Worm (Caenorhabditis elegans) whole organism, young adult: ENCODE data around the gene C50H11.13.
A peak's percentile ranks its signal among the peaks of the same experiment; 100 is the strongest.

ENCODE experiments used
- B0035.1 ChIP-seq: sonication (generic microtip); optimal IDR thresholded peaks from 2 replicates; lab custom pipeline; 2016; ENCODE audit warnings: missing genetic modification characterization, mild to moderate bottlenecking, missing compliant biosample characterization, missing genotype, missing genetic modification reagents
- C06A6.2 ChIP-seq: fragments of 200-800 bp; sonication (Bioruptor generic); conservative IDR thresholded peaks from 2 replicates; pipeline ENCODE4 v1.3.6; 2022; ENCODE audit warnings: missing genetic modification characterization, missing compliant biosample characterization
- D2030.7 ChIP-seq: fragments of 200-800 bp; sonication (Bioruptor generic); IDR thresholded peaks from 2 replicates; pipeline ENCODE4 v1.3.6; 2022; ENCODE audit warnings: missing genetic modification reagents, missing genetic modification characterization, missing compliant biosample characterization
- F22D6.2 ChIP-seq: sonication (generic microtip); optimal IDR thresholded peaks from 2 replicates; lab custom pipeline; 2016; ENCODE audit warnings: mild to moderate bottlenecking, missing genetic modification characterization, missing compliant biosample characterization
- F52B5.7 ChIP-seq: sonication (generic microtip); optimal IDR thresholded peaks from 2 replicates; lab custom pipeline; 2016; ENCODE audit warnings: mild to moderate bottlenecking, missing genetic modification characterization, missing compliant biosample characterization
- F57A8.1 ChIP-seq: fragments of 200-800 bp; sonication (Bioruptor generic); optimal IDR thresholded peaks from 2 replicates; lab custom pipeline; 2018; ENCODE audit warnings: mild to moderate bottlenecking, missing genetic modification characterization, moderate library complexity, missing compliant biosample characterization
- K11D2.4 ChIP-seq: fragments of 200-800 bp; sonication (Bioruptor generic); IDR thresholded peaks from 2 replicates; pipeline ENCODE4 v1.3.6; 2022; ENCODE audit warnings: missing genetic modification reagents, missing genetic modification characterization, missing compliant biosample characterization
- T26A5.8 ChIP-seq: sonication (generic microtip); optimal IDR thresholded peaks from 2 replicates; lab custom pipeline; 2016; ENCODE audit warnings: missing genetic modification characterization, missing compliant biosample characterization
- Y56A3A.18 ChIP-seq: fragments of 200-800 bp; sonication (Bioruptor generic); IDR thresholded peaks from 2 replicates; pipeline ENCODE4 v1.3.6; 2022; ENCODE audit warnings: missing genetic modification reagents, missing genetic modification characterization, missing compliant biosample characterization
- Y67H2A.10 ChIP-seq: fragments of 200-800 bp; sonication (Bioruptor generic); conservative IDR thresholded peaks from 2 replicates; pipeline ENCODE4 v1.3.6; 2022; ENCODE audit warnings: missing genetic modification reagents, missing genetic modification characterization, missing compliant biosample characterization
- attf-6 ChIP-seq: fragments of 200-800 bp; sonication (Bioruptor generic); IDR thresholded peaks from 2 replicates; pipeline ENCODE4 v1.3.6; 2022; ENCODE audit warnings: missing genetic modification reagents, missing genetic modification characterization, missing compliant biosample characterization
- bed-2 ChIP-seq: fragments of 200-800 bp; sonication (Bioruptor generic); IDR thresholded peaks from 2 replicates; pipeline ENCODE4 v1.3.6; 2022; ENCODE audit warnings: missing genetic modification reagents, missing genetic modification characterization, missing compliant biosample characterization
- ccch-3 ChIP-seq: fragments of 200-800 bp; sonication (Bioruptor generic); optimal IDR thresholded peaks from 2 replicates; lab custom pipeline; 2018; ENCODE audit warnings: mild to moderate bottlenecking, missing genetic modification characterization, missing compliant biosample characterization
- ceh-58 ChIP-seq: fragments of 200-800 bp; sonication (Bioruptor generic); IDR thresholded peaks from 2 replicates; pipeline ENCODE4 v1.3.6; 2022; ENCODE audit warnings: missing genetic modification characterization, missing compliant biosample characterization
- dpl-1 ChIP-seq: fragments of 150-350 bp; optimal IDR thresholded peaks from 2 replicates; lab custom pipeline; 2014; ENCODE audit warnings: missing biosample characterization, missing genetic modification reagents, missing genetic modification characterization
- egrh-3 ChIP-seq: fragments of 200-800 bp; sonication (Bioruptor generic); IDR thresholded peaks from 2 replicates; pipeline ENCODE4 v1.3.6; 2022; ENCODE audit warnings: missing genetic modification reagents, missing genetic modification characterization, missing compliant biosample characterization
- ets-4 ChIP-seq: fragments of 200-800 bp; sonication (Bioruptor generic); optimal IDR thresholded peaks from 2 replicates; lab custom pipeline; 2018; ENCODE audit warnings: mild to moderate bottlenecking, missing genetic modification characterization, missing compliant biosample characterization
- hsf-1 ChIP-seq: fragments of 200-800 bp; sonication (Bioruptor generic); IDR thresholded peaks from 2 replicates; pipeline ENCODE4 v1.3.6; 2022; ENCODE audit warnings: missing genetic modification reagents, missing genetic modification characterization, missing compliant biosample characterization
- lsy-27 ChIP-seq: sonication (generic microtip); optimal IDR thresholded peaks from 2 replicates; lab custom pipeline; 2017; ENCODE audit warnings: missing genetic modification characterization, mild to moderate bottlenecking, missing compliant biosample characterization, antibody characterized with exemption, missing genotype, borderline replicate concordance; ENCODE audit not compliant: insufficient read depth
- madf-8 ChIP-seq: fragments of 200-800 bp; sonication (Bioruptor generic); conservative IDR thresholded peaks from 2 replicates; pipeline ENCODE4 v1.3.6; 2022; ENCODE audit warnings: missing genetic modification reagents, missing genetic modification characterization, missing compliant biosample characterization
- mel-28 ChIP-seq: sonication (generic microtip); optimal IDR thresholded peaks from 2 replicates; lab custom pipeline; 2016; ENCODE audit warnings: borderline replicate concordance, mild to moderate bottlenecking, missing genetic modification characterization, missing compliant biosample characterization
- nhr-179 ChIP-seq: sonication (generic microtip); optimal IDR thresholded peaks from 2 replicates; lab custom pipeline; 2016; ENCODE audit warnings: mild to moderate bottlenecking, missing genetic modification characterization, missing compliant biosample characterization
- nhr-80 ChIP-seq: sonication (generic microtip); optimal IDR thresholded peaks from 2 replicates; lab custom pipeline; 2016; ENCODE audit warnings: missing genetic modification characterization, missing compliant biosample characterization
- pbrm-1 ChIP-seq: fragments of 200-800 bp; sonication (Bioruptor generic); IDR thresholded peaks from 2 replicates; pipeline ENCODE4 v1.3.6; 2022; ENCODE audit warnings: missing genetic modification reagents, missing genetic modification characterization, missing compliant biosample characterization
- rpc-1 ChIP-seq, 2 experiments: fragments of 150-350 bp in 1 of 2; sonication (generic microtip) in 1 of 2; optimal IDR thresholded peaks; 2 replicates each; lab custom pipeline; 2014 to 2018; ENCODE audit warnings: missing biosample characterization in 1 of 2, missing genetic modification characterization in 1 of 2, missing genetic modification reagents in 1 of 2, missing genotype in 1 of 2
- snpc-3.4 ChIP-seq: sonication (generic microtip); optimal IDR thresholded peaks from 2 replicates; lab custom pipeline; 2017; ENCODE audit warnings: missing genetic modification characterization, mild to moderate bottlenecking, missing compliant biosample characterization, antibody characterized with exemption, moderate library complexity, missing genotype, missing genetic modification reagents
- snpc-4 ChIP-seq, 5 experiments: fragments of 150-350 bp in 1 of 5; sonication (generic microtip) in 4 of 5; optimal IDR thresholded peaks; 2 replicates each; lab custom pipeline; 2014 to 2018; ENCODE audit warnings: missing genetic modification characterization in 5 of 5, missing biosample characterization in 3 of 5, antibody characterized with exemption in 2 of 5, mild to moderate bottlenecking in 2 of 5, missing compliant biosample characterization in 2 of 5, missing genotype in 2 of 5, moderate library complexity in 2 of 5, missing genetic modification reagents in 1 of 5
- unc-62 ChIP-seq: fragments of 150-350 bp; optimal IDR thresholded peaks from 2 replicates; lab custom pipeline; 2014; ENCODE audit warnings: missing biosample characterization, missing genetic modification reagents, missing genetic modification characterization
- ztf-26 ChIP-seq: sonication (generic microtip); optimal IDR thresholded peaks from 2 replicates; lab custom pipeline; 2017; ENCODE audit warnings: missing genetic modification characterization, missing compliant biosample characterization
- ztf-3 ChIP-seq: fragments of 200-800 bp; sonication (Bioruptor generic); optimal IDR thresholded peaks from 2 replicates; lab custom pipeline; 2018; ENCODE audit warnings: mild to moderate bottlenecking, missing genetic modification characterization, missing compliant biosample characterization
- ztf-6 ChIP-seq: fragments of 200-800 bp; sonication (Bioruptor generic); IDR thresholded peaks from 2 replicates; pipeline ENCODE4 v1.3.6; 2022; ENCODE audit warnings: missing genetic modification reagents, missing genetic modification characterization, missing compliant biosample characterization

The C50H11.13 gene

DNA sequence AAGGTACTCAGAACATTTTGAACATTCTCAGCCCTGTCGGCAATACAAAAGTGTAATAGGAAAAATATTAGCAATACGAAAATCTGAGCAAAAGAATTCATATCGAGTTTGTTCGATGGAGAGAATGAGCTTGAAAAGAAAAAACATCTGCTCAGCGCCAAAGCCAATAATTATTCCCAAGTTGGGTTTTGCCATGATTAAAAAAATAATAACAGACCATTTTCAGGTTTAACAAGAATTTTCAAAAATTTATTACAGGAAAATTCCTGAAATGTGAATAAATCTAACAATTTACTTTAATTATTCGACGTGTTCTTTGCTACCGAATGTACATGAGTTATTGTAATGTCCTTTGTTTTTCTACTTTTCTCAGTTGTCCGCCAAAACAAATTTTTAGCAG, 39.1 kb downstream of the C50H11.13 start, which contains the start of gene irld-38:
TSS of gene irld-38 (minus strand) at position 101 of the 400 bp plus-strand sequence.
- TF ChIP-seq K11D2.4: no peak
- TF ChIP-seq T26A5.8 (tag; lab: Kevin White, UChicago): no peak
- TF ChIP-seq, all 124 proteins: peak for 0

DNA sequence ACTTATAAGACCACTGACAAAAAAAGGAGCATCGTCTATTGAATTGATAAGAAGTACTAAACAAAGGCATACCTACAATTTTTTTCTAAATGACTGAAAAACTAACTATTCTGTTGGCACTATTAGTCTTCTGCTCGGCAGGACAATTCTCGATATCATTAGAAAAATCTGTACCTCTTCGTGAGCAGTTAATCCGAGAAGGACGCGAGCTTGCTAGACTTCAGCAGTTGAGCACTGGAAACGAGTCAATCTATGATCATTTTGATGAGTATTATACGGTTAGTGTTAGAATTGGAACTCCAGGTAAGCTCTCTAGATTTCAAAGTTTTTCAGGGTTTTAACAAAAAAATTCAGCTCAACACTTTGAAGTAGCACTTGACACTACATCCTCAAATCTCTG, 43.2 kb downstream of the C50H11.13 start, which contains the start of gene asp-7:
TSS of gene asp-7 (plus strand) at position 81 of the 400 bp plus-strand sequence.
- TF ChIP-seq ztf-3 (GFP tag; lab: Kevin White, UChicago): no peak
- TF ChIP-seq ets-4 (GFP tag; lab: Kevin White, UChicago): no peak
- TF ChIP-seq lsy-27: no peak
- no peak for TF ChIP-seq ztf-6 (GFP tag; lab: Robert Waterston, UW)
- TF ChIP-seq mel-28 (tag; lab: Kevin White, UChicago): no peak
- no peak for TF ChIP-seq madf-8 (GFP tag; lab: Robert Waterston, UW)
- no peak for TF ChIP-seq ceh-58 (GFP tag; lab: Robert Waterston, UW)
- TF ChIP-seq unc-62 (GFP tag; lab: Kevin White, UChicago): no peak
- TF ChIP-seq nhr-179: no peak
- TF ChIP-seq dpl-1 (GFP tag; lab: Kevin White, UChicago): no peak
- TF ChIP-seq pbrm-1: no peak
- no peak for TF ChIP-seq rpc-1 (optimal IDR thresholded peaks at IDR 0.05; lab: Kevin White, UChicago)
- TF ChIP-seq rpc-1 (tag; optimal IDR thresholded peaks at IDR 0.05; lab: Kevin White, UChicago): no peak

DNA sequence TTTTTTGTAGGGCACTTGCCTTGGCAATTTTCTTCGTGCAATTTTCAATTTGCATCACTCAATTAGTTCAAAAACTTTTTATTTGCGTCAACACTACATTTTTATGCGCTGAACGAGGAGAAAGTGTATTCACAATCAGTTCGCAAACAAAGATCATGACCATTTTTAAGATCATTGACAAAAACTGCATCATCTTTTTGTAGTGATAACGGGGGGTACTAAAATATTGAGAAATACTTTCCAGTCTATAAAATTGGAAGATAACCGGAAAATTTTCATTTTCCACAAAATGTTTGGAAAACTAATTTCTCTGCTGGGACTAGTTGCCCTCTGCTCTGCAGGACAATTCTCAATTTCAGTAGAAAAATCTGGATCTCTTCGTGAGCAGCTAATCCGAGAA, 47.2 kb downstream of the C50H11.13 start, which contains the start of gene asp-8:
TSS of gene asp-8 (plus strand) at position 276 of the 400 bp plus-strand sequence.
- no peak for TF ChIP-seq snpc-3.4 (tag; lab: Kevin White, UChicago)
- peak; percentile 9 for TF ChIP-seq nhr-80 (tag; lab: Kevin White, UChicago)
- TF ChIP-seq, all 124 proteins: peak for 1

DNA sequence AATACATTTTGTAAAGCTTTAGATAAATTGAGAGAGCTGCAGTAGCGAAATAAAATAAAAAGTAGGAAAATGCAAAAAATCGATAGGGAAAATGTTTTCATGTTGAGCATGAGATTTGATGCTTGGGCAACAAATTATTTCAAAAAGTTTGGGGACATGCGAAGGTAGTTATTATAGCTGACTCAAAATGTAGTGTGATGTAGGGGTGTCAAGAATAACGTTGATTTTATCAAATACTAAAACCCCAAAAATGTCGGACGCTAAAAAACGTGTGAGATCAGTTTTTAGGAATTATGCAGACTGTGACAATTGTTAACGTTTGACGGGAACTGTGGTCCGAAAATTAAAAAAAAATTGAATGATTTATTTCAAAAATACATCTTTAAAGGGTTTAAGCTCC, 50.1 kb downstream of the C50H11.13 start, which contains the start of gene irld-12:
TSS of gene irld-12 (minus strand) at position 101 of the 400 bp plus-strand sequence.
- no peak for TF ChIP-seq F57A8.1 (GFP tag; lab: Kevin White, UChicago)
- no peak for TF ChIP-seq egrh-3 (GFP tag; lab: Robert Waterston, UW)
- no peak for TF ChIP-seq D2030.7 (GFP tag; lab: Robert Waterston, UW)
- TF ChIP-seq hsf-1 (GFP tag; lab: Robert Waterston, UW): no peak
- no peak for TF ChIP-seq ztf-26 (tag; lab: Kevin White, UChicago)
- no peak for TF ChIP-seq K11D2.4
- no peak for TF ChIP-seq F52B5.7
- TF ChIP-seq C06A6.2 (GFP tag; lab: Robert Waterston, UW): no peak
- no peak for TF ChIP-seq snpc-4 (GFP tag; optimal IDR thresholded peaks at IDR 0.05; lab: Kevin White, UChicago)
- TF ChIP-seq snpc-4 (tag; optimal IDR thresholded peaks at IDR 0.05; lab: Kevin White, UChicago): no peak
- TF ChIP-seq F22D6.2 (tag; lab: Kevin White, UChicago): no peak
- no peak for TF ChIP-seq attf-6 (GFP tag; lab: Robert Waterston, UW)
- TF ChIP-seq B0035.1: no peak
- TF ChIP-seq ccch-3 (GFP tag; lab: Kevin White, UChicago): no peak
- TF ChIP-seq Y56A3A.18 (GFP tag; lab: Robert Waterston, UW): no peak
- no peak for TF ChIP-seq bed-2 (GFP tag; lab: Robert Waterston, UW)
- TF ChIP-seq Y67H2A.10 (GFP tag; lab: Robert Waterston, UW): no peak
